Worm (Caenorhabditis elegans): Measurements from ENCODE around the gene acbp-7.

Gene acbp-7

DNA sequence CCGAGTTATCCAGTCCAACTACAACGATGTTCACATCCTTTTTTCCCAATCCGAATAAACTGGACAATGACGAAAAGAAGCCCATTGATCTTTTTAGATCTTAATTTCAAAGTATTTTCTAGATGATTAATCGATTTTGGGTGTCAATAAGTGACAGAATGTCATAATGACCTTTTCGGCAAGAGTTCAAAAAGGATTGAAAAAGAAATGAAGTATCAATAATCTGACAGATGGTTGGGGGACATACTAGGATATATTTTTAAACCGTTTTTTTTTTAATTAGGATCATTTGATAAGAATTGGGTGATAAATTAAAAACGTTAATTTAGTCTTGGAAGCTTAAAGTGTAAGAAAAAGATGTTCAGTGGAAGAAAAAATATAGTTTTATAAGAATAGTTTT, 22.8 kb upstream of the acbp-7 start, which contains the start of gene arl-6:
Gene arl-6 (minus strand): TSS at position 101 of the 400 bp plus-strand sequence.
- TF ChIP-seq ceh-48 (tag; optimal IDR thresholded peaks at IDR 0.05) = no peak
- no peak for TF ChIP-seq pag-3 (tag; optimal IDR thresholded peaks at IDR 0.05; ENCODE audit: borderline replicate concordance)
- no peak for TF ChIP-seq elt-4 (tag; optimal IDR thresholded peaks at IDR 0.05)
- TF ChIP-seq Y22D7AL.16 (tag; optimal IDR thresholded peaks at IDR 0.05) = no peak
- no peak for TF ChIP-seq fkh-10 (GFP tag; optimal IDR thresholded peaks at IDR 0.05)
- TF ChIP-seq F13H6.1 (tag; optimal IDR thresholded peaks at IDR 0.05) = no peak
- TF ChIP-seq ceh-30 (tag; optimal IDR thresholded peaks at IDR 0.05) = no peak
- TF ChIP-seq hlh-15 (tag; optimal IDR thresholded peaks at IDR 0.05) = no peak

- TF ChIP-seq dmd-4 (tag; optimal IDR thresholded peaks at IDR 0.05; ENCODE audit: borderline replicate concordance) = no peak
- no peak for TF ChIP-seq T23F11.4 (GFP tag; optimal IDR thresholded peaks at IDR 0.05)
- no peak for TF ChIP-seq unc-3 (GFP tag; conservative IDR thresholded peaks at IDR 0.05)
- no peak for TF ChIP-seq unc-3 (tag; optimal IDR thresholded peaks at IDR 0.05)
- TF ChIP-seq elt-4 (tag; optimal IDR thresholded peaks at IDR 0.05) = no peak
- no peak for TF ChIP-seq ceh-45 (GFP tag; IDR thresholded peaks at IDR 0.05)
- no peak for TF ChIP-seq zip-5 (tag; optimal IDR thresholded peaks at IDR 0.05)
Observed at ce11 chrIII:4817240-4817639, 20.3 kb upstream of the acbp-7 start, which contains the start of gene F26A1.4. F26A1.4 (plus strand) TSS chrIII:4817540.

DNA sequence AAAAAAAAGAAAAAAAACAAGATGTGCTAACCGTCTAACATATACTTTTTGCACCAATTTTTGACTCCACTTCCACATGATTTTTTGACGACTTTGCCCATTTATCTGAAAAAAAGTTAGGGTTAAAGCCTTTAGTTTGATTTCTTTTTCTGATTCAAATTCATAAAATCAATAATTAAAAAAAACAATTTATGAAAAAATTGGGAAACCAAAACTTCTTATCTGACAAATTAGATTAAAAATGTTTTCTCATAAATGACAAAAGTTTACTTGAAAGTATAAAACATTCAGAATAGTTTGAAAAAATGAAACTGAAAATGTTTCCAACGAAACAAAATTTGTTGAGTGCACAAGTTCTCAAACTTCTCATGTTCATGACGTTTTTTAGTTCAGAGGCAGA, 17.7 kb upstream of the acbp-7 start, which contains the start of gene F26A1.7:
Gene F26A1.7 (minus strand): TSS at position 101 of the 400 bp plus-strand sequence.
- no peak for TF ChIP-seq ceh-34 (tag; optimal IDR thresholded peaks at IDR 0.05)
- no peak for TF ChIP-seq pros-1 (tag; optimal IDR thresholded peaks at IDR 0.05)
- no peak for TF ChIP-seq npax-4 (tag; optimal IDR thresholded peaks at IDR 0.05)
- TF ChIP-seq fkh-6 (tag; optimal IDR thresholded peaks at IDR 0.05) = no peak
- no peak for TF ChIP-seq tbx-2 (tag; optimal IDR thresholded peaks at IDR 0.05)
- TF ChIP-seq ahr-1 (tag; optimal IDR thresholded peaks at IDR 0.05) = no peak
- TF ChIP-seq ttx-3 (tag; optimal IDR thresholded peaks at IDR 0.05) = no peak
- TF ChIP-seq C08G9.2 (tag; optimal IDR thresholded peaks at IDR 0.05) = no peak
- TF ChIP-seq K09A11.1 (tag; optimal IDR thresholded peaks at IDR 0.05; ENCODE audit: insufficient read depth) = no peak
- no peak for TF ChIP-seq unc-86 (tag; optimal IDR thresholded peaks at IDR 0.05)
- no peak for TF ChIP-seq ceh-19 (GFP tag; optimal IDR thresholded peaks at IDR 0.05)

DNA sequence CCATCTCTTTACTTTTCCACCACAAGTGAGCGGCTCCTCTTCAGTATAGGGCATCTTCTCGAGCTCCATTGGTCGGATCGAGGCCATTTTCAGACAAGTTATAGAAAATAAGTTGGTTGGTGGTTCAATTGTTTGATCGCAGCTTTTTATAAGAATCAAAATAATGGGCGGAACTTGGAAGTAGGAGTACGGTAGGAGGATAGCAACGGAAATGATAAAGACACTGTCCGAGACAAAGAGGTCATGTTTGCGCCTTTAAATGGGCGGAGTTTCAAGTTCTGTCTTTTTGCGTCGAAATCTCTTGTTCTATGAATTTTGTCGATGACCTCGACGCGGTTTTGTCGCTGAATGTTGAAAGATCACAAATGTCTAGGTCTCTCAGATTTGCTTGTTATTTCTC, 15.4 kb upstream of the acbp-7 start, which contains the start of gene F26A1.8:
Gene F26A1.8 (minus strand): TSS at position 101 of the 400 bp plus-strand sequence.
- no peak for TF ChIP-seq pha-4 (tag; optimal IDR thresholded peaks at IDR 0.05)
- no peak for TF ChIP-seq che-1 (tag; optimal IDR thresholded peaks at IDR 0.05)
- TF ChIP-seq npax-4 (tag; optimal IDR thresholded peaks at IDR 0.05) = no peak
- no peak for TF ChIP-seq ceh-48 (tag; optimal IDR thresholded peaks at IDR 0.05)
- TF ChIP-seq hlh-15 (tag; optimal IDR thresholded peaks at IDR 0.05) = no peak
- TF ChIP-seq ceh-9 (tag; optimal IDR thresholded peaks at IDR 0.05) = no peak
- no peak for TF ChIP-seq Y22D7AL.16 (tag; optimal IDR thresholded peaks at IDR 0.05)

DNA sequence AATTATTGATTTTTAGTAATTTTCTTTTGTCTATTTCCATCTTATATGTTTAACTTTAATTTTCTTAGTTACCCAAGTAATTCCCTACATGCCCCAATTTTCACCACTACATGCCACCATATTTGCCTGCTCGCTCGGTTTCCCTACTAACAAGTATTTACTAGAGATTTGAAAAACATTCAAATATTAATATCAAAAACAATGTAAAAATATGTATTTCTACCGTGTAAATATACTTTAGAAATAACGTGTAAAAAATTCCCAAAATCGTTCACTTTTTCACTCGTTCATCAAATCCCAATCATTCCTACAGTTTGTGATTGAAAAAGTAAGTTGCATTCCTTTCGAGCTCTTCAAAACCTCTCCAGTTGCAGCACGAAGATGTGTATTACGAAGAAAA, 10.9 kb upstream of the acbp-7 start, which contains the start of gene F26A1.3:
Gene F26A1.3 (plus strand): TSS at position 301 of the 400 bp plus-strand sequence.
- TF ChIP-seq npax-4 (tag; optimal IDR thresholded peaks at IDR 0.05) (no peak), ceh-31 (tag; optimal IDR thresholded peaks at IDR 0.05) (no peak), pha-2 (tag; optimal IDR thresholded peaks at IDR 0.05) (no peak), syd-9 (tag; optimal IDR thresholded peaks at IDR 0.05) (no peak)

ce11 chrIII:4829440-4829839, 8.1 kb upstream of the acbp-7 start, which contains the start of gene F26A1.9:
F26A1.9 (minus strand) TSS chrIII:4829540.
- no peak for TF ChIP-seq dmd-4 (tag; optimal IDR thresholded peaks at IDR 0.05; ENCODE audit: borderline replicate concordance)
- TF ChIP-seq C08G9.2 (tag; optimal IDR thresholded peaks at IDR 0.05) = no peak
- no peak for TF ChIP-seq nhr-11 (tag; optimal IDR thresholded peaks at IDR 0.05)
- TF ChIP-seq ceh-45 (GFP tag; IDR thresholded peaks at IDR 0.05) = no peak
- TF ChIP-seq sox-2 (GFP tag; IDR thresholded peaks at IDR 0.05) = no peak
- TF ChIP-seq Y22D7AL.16 (tag; optimal IDR thresholded peaks at IDR 0.05) = no peak
- no peak for TF ChIP-seq madf-2 (tag; optimal IDR thresholded peaks at IDR 0.05)
- no peak for TF ChIP-seq lin-11 (tag; optimal IDR thresholded peaks at IDR 0.05)
- TF ChIP-seq pag-3 (tag; optimal IDR thresholded peaks at IDR 0.05; ENCODE audit: borderline replicate concordance) = no peak
- no peak for TF ChIP-seq ceh-24 (tag; optimal IDR thresholded peaks at IDR 0.05)
- TF ChIP-seq npax-4 (tag; optimal IDR thresholded peaks at IDR 0.05) = no peak
